Worm (Caenorhabditis elegans): ENCODE results near the gene cht-1.

cht-1 gene

DNA sequence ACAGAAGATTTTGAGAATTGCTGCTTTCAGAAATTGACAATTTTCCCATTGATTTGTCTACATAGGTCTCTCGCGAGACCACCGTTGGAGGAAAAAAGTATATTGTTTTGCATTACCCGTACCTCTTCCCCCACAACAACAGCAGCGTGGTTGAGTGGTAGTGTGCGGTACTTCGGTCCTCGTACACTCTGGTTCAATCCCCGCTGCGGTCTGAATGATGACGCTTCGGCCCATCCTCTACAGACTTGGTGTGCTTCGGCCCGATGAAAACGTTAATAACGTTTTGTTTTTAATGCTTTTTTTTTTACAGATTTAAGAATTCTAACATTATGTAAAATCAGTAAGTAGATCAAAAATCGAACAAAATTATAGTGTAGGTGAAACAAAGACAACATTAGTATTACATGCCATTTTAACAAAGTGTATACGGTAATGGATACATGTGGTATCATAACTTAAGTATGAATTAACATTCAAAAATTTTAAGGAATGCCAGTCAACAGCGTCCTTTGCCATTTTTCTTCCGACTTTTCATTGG lies 51.8 kb downstream of the cht-1 start, which contains the start of gene ZK816.3 (continued):
- TF ChIP-seq mel-28 (tag; optimal IDR thresholded peaks at IDR 0.05; ENCODE audit: borderline replicate concordance) (no peak), tlf-1 (GFP tag; optimal IDR thresholded peaks at IDR 0.05) (no peak), ekl-4 (GFP tag; IDR thresholded peaks at IDR 0.05) (no peak), die-1 (tag; optimal IDR thresholded peaks at IDR 0.05) (peak; percentile 55), Y79H2A.3 (GFP tag; conservative IDR thresholded peaks at IDR 0.05) (no peak), let-526 (GFP tag; IDR thresholded peaks at IDR 0.05) (0 out of 2 replicates have a peak, but pooled peaks have one; percentile 48), lir-1 (GFP tag; conservative IDR thresholded peaks at IDR 0.05) (no peak), B0336.3 (GFP tag; IDR thresholded peaks at IDR 0.05) (no peak), akir-1 (GFP tag; optimal IDR thresholded peaks at IDR 0.05) (peak; percentile 45), ceh-100 (GFP tag; IDR thresholded peaks at IDR 0.05) (no peak), Y67H2A.10 (GFP tag; conservative IDR thresholded peaks at IDR 0.05) (no peak), rpc-1 (optimal IDR thresholded peaks at IDR 0.05) (peak; percentile 77), rpc-1 (tag; optimal IDR thresholded peaks at IDR 0.05) (peak; percentile 85), hmg-20 (GFP tag; IDR thresholded peaks at IDR 0.05) (no peak), hmg-1.2 (GFP tag; IDR thresholded peaks at IDR 0.05) (peak; percentile 51), nfya-1 (tag; optimal IDR thresholded peaks at IDR 0.05; ENCODE audit: borderline replicate concordance, insufficient read depth) (no peak), ama-1 (optimal IDR thresholded peaks at IDR 0.05) (no peak), ama-1 (GFP tag; optimal IDR thresholded peaks at IDR 0.05) (peak in 1 of 2 experiments; percentile 46), ztf-22 (GFP tag; optimal IDR thresholded peaks at IDR 0.05) (no peak), C17E4.6 (GFP tag; IDR thresholded peaks at IDR 0.05) (no peak), F10E7.11 (tag; optimal IDR thresholded peaks at IDR 0.05) (no peak), aptf-3 (GFP tag; IDR thresholded peaks at IDR 0.05) (no peak), snpc-4 (GFP tag; optimal IDR thresholded peaks at IDR 0.05) (peak; percentile 57), snpc-4 (tag; optimal IDR thresholded peaks at IDR 0.05) (peak in 2 of 4 experiments; percentile 25 to 65), K12H6.12 (tag; optimal IDR thresholded peaks at IDR 0.05) (no peak), nfya-2 (GFP tag; IDR thresholded peaks at IDR 0.05) (no peak), D2030.7 (GFP tag; IDR thresholded peaks at IDR 0.05) (peak; percentile 71), F55B11.4 (tag; optimal IDR thresholded peaks at IDR 0.05; ENCODE audit: borderline replicate concordance, insufficient read depth) (no peak), bed-1 (GFP tag; IDR thresholded peaks at IDR 0.05) (no peak), K11D2.4 (GFP tag; IDR thresholded peaks at IDR 0.05) (no peak), F52B5.7 (tag; optimal IDR thresholded peaks at IDR 0.05) (peak; percentile 5), ztf-28 (GFP tag; IDR thresholded peaks at IDR 0.05) (no peak), snpc-3.4 (tag; optimal IDR thresholded peaks at IDR 0.05) (peak; percentile 3), hlh-12 (tag; optimal IDR thresholded peaks at IDR 0.05) (no peak), cebp-2 (GFP tag; IDR thresholded peaks at IDR 0.05) (0 out of 2 replicates have a peak, but pooled peaks have one; percentile 48), hrde-1 (tag; optimal IDR thresholded peaks at IDR 0.05; ENCODE audit: borderline replicate concordance) (no peak), bed-2 (GFP tag; IDR thresholded peaks at IDR 0.05) (no peak), T07F8.4 (tag; optimal IDR thresholded peaks at IDR 0.05) (no peak), efl-1 (GFP tag; optimal IDR thresholded peaks at IDR 0.05) (no peak), xnd-1 (tag; optimal IDR thresholded peaks at IDR 0.05) (no peak), him-1 (tag; optimal IDR thresholded peaks at IDR 0.05) (peak; percentile 78), F33H1.4 (GFP tag; IDR thresholded peaks at IDR 0.05) (no peak), zfh-2 (GFP tag; conservative IDR thresholded peaks at IDR 0.05) (no peak), ceh-40 (GFP tag; IDR thresholded peaks at IDR 0.05) (peak; percentile 33; the same call in 1 of the 2 replicates), let-607 (tag; optimal IDR thresholded peaks at IDR 0.05) (no peak), attf-6 (GFP tag; IDR thresholded peaks at IDR 0.05) (no peak), ccch-3 (GFP tag; optimal IDR thresholded peaks at IDR 0.05) (no peak), Y56A3A.18 (GFP tag; IDR thresholded peaks at IDR 0.05) (0 out of 2 replicates have a peak, but pooled peaks have one; percentile 66), atf-7 (tag; optimal IDR thresholded peaks at IDR 0.05) (no peak)

All from whole organism, young adult.